Worm (Caenorhabditis elegans): ENCODE results near the gene rgef-1.

ce11 chrV:9563585-9563984 lies 2.1 kb upstream of the rgef-1 start:
- peak; percentile 84 for TF ChIP-seq fkh-10 (GFP tag; optimal IDR thresholded peaks at IDR 0.05)
- no peak for TF ChIP-seq mep-1 (tag; optimal IDR thresholded peaks at IDR 0.05)
- no peak for TF ChIP-seq lin-15B (tag; optimal IDR thresholded peaks at IDR 0.05)
- TF ChIP-seq nhr-77 (tag; optimal IDR thresholded peaks at IDR 0.05) = no peak
- no peak for TF ChIP-seq lsy-2 (tag; optimal IDR thresholded peaks at IDR 0.05)
- no peak for TF ChIP-seq efl-1 (optimal IDR thresholded peaks at IDR 0.05)
- no peak for TF ChIP-seq efl-1 (GFP tag; optimal IDR thresholded peaks at IDR 0.05 in 1 of 2)
- TF ChIP-seq nhr-28 (tag; optimal IDR thresholded peaks at IDR 0.05) = no peak
- no peak for TF ChIP-seq sptf-1 (tag; optimal IDR thresholded peaks at IDR 0.05)
- no peak for TF ChIP-seq alr-1 (tag; optimal IDR thresholded peaks at IDR 0.05; ENCODE audit: borderline replicate concordance)
